Worm (Caenorhabditis elegans) whole organism, L2 larva: Measurements from ENCODE around the gene rnf-121.
A peak's percentile ranks its signal among the peaks of the same experiment; 100 is the strongest.

ENCODE experiments used
- C34F6.9 ChIP-seq: fragments of 150-350 bp; optimal IDR thresholded peaks from 2 replicates; lab custom pipeline; 2014; ENCODE audit warnings: missing biosample characterization, missing genetic modification characterization
- F13H6.1 ChIP-seq: sonication (generic microtip); optimal IDR thresholded peaks from 2 replicates; lab custom pipeline; 2016; ENCODE audit warnings: missing genetic modification characterization, missing compliant biosample characterization
- R02D3.7 ChIP-seq: fragments of 150-350 bp; optimal IDR thresholded peaks from 2 replicates; lab custom pipeline; 2014; ENCODE audit warnings: missing biosample characterization, missing genetic modification characterization
- Y55F3AM.14 ChIP-seq: fragments of 200-800 bp; sonication (Bioruptor generic); optimal IDR thresholded peaks from 2 replicates; lab custom pipeline; 2018; ENCODE audit warnings: mild to moderate bottlenecking, missing genetic modification characterization, missing compliant biosample characterization
- ZK546.5 ChIP-seq: sonication (generic microtip); optimal IDR thresholded peaks from 2 replicates; lab custom pipeline; 2017; ENCODE audit warnings: missing biosample characterization, missing genetic modification characterization
- alr-1 ChIP-seq: fragments of 150-350 bp; optimal IDR thresholded peaks from 2 replicates; lab custom pipeline; 2014; ENCODE audit warnings: missing biosample characterization, missing genetic modification characterization
- aly-2 ChIP-seq: fragments of 150-350 bp; optimal IDR thresholded peaks from 2 replicates; lab custom pipeline; 2014; ENCODE audit warnings: missing biosample characterization, missing genetic modification characterization
- ama-1 ChIP-seq: fragments of 150-350 bp; optimal IDR thresholded peaks from 2 replicates; lab custom pipeline; 2018; ENCODE audit warnings: inconsistent platforms
- blmp-1 ChIP-seq: sonication (generic microtip); optimal IDR thresholded peaks from 2 replicates; lab custom pipeline; 2017; ENCODE audit warnings: missing genetic modification characterization, mild to moderate bottlenecking, missing compliant biosample characterization, antibody characterized with exemption, moderate library complexity; ENCODE audit not compliant: insufficient read depth
- ceh-16 ChIP-seq: fragments of 150-350 bp; optimal IDR thresholded peaks from 2 replicates; lab custom pipeline; 2014; ENCODE audit warnings: missing biosample characterization, missing genetic modification characterization
- ceh-82 ChIP-seq: fragments of 150-350 bp; optimal IDR thresholded peaks from 2 replicates; lab custom pipeline; 2014; ENCODE audit warnings: missing biosample characterization, missing genetic modification characterization
- crh-2 ChIP-seq: sonication (generic microtip); optimal IDR thresholded peaks from 2 replicates; lab custom pipeline; 2017; ENCODE audit warnings: missing biosample characterization, missing genetic modification characterization
- dmd-4 ChIP-seq: sonication (generic microtip); optimal IDR thresholded peaks from 2 replicates; lab custom pipeline; 2017; ENCODE audit warnings: missing biosample characterization, missing genetic modification characterization
- egl-27 ChIP-seq: sonication (generic microtip); optimal IDR thresholded peaks from 3 replicates; lab custom pipeline; 2017; ENCODE audit warnings: missing biosample characterization, missing genetic modification reagents, missing genetic modification characterization
- elt-1 ChIP-seq: fragments of 150-350 bp; optimal IDR thresholded peaks from 2 replicates; lab custom pipeline; 2014; ENCODE audit warnings: missing biosample characterization, missing genetic modification characterization
- elt-3 ChIP-seq: sonication (generic microtip); optimal IDR thresholded peaks from 2 replicates; lab custom pipeline; 2017; ENCODE audit warnings: missing biosample characterization, missing genetic modification characterization
- fos-1 ChIP-seq: fragments of 150-350 bp; optimal IDR thresholded peaks from 2 replicates; lab custom pipeline; 2014; ENCODE audit warnings: missing biosample characterization, missing genetic modification characterization
- gmeb-1 ChIP-seq: fragments of 150-350 bp; optimal IDR thresholded peaks from 2 replicates; lab custom pipeline; 2014; ENCODE audit warnings: missing biosample characterization, missing genetic modification characterization
- lin-11 ChIP-seq: fragments of 150-350 bp; sonication (generic microtip); optimal IDR thresholded peaks from 2 replicates; lab custom pipeline; 2014; ENCODE audit warnings: missing biosample characterization, missing genetic modification characterization, inconsistent platforms, mixed read lengths
- lin-13 ChIP-seq: fragments of 150-350 bp; optimal IDR thresholded peaks from 2 replicates; lab custom pipeline; 2014; ENCODE audit warnings: missing biosample characterization, missing genetic modification reagents, missing genetic modification characterization
- lin-39 ChIP-seq: fragments of 150-350 bp; optimal IDR thresholded peaks from 2 replicates; lab custom pipeline; 2014; ENCODE audit warnings: missing biosample characterization, missing genetic modification reagents, missing genetic modification characterization
- lsy-2 ChIP-seq, 2 experiments: fragments of 150-350 bp in 1 of 2; sonication (generic microtip) in 1 of 2; optimal IDR thresholded peaks; 2 replicates each; lab custom pipeline; 2014 to 2017; ENCODE audit warnings: missing biosample characterization in 2 of 2, missing genetic modification characterization in 2 of 2
- mab-5 ChIP-seq: fragments of 150-350 bp; optimal IDR thresholded peaks from 2 replicates; lab custom pipeline; 2014; ENCODE audit warnings: missing biosample characterization, missing genetic modification characterization
- mbf-1 ChIP-seq: sonication (generic microtip); optimal IDR thresholded peaks from 2 replicates; lab custom pipeline; 2017; ENCODE audit warnings: missing biosample characterization, missing genetic modification characterization
- mdl-1 ChIP-seq, 2 experiments: fragments of 150-350 bp in 1 of 2; sonication (generic microtip) in 1 of 2; optimal IDR thresholded peaks; 2 replicates each; lab custom pipeline; 2017; ENCODE audit warnings: missing biosample characterization in 2 of 2, missing genetic modification characterization in 2 of 2
- nhr-10 ChIP-seq: sonication (generic microtip); optimal IDR thresholded peaks from 2 replicates; lab custom pipeline; 2017; ENCODE audit warnings: missing biosample characterization, missing genetic modification characterization
- nhr-11 ChIP-seq: fragments of 150-350 bp; optimal IDR thresholded peaks from 2 replicates; lab custom pipeline; 2014; ENCODE audit warnings: missing biosample characterization, missing genetic modification characterization
- nhr-12 ChIP-seq: fragments of 150-350 bp; optimal IDR thresholded peaks from 2 replicates; lab custom pipeline; 2014; ENCODE audit warnings: missing biosample characterization, missing genetic modification characterization
- nhr-129 ChIP-seq: fragments of 150-350 bp; optimal IDR thresholded peaks from 2 replicates; lab custom pipeline; 2014; ENCODE audit warnings: missing biosample characterization, missing genetic modification characterization
- nhr-21 ChIP-seq: fragments of 150-350 bp; optimal IDR thresholded peaks from 2 replicates; lab custom pipeline; 2014; ENCODE audit warnings: missing biosample characterization, missing genetic modification characterization
- nhr-23 ChIP-seq: fragments of 150-350 bp; optimal IDR thresholded peaks from 2 replicates; lab custom pipeline; 2014; ENCODE audit warnings: missing biosample characterization, missing genetic modification reagents, missing genetic modification characterization
- nhr-237 ChIP-seq: fragments of 150-350 bp; optimal IDR thresholded peaks from 2 replicates; lab custom pipeline; 2014; ENCODE audit warnings: missing biosample characterization, missing genetic modification characterization
- nhr-25 ChIP-seq: fragments of 150-350 bp; sonication (generic microtip); optimal IDR thresholded peaks from 3 replicates; lab custom pipeline; 2014; ENCODE audit warnings: missing biosample characterization, missing genetic modification characterization
- nhr-6 ChIP-seq: fragments of 150-350 bp; optimal IDR thresholded peaks from 2 replicates; lab custom pipeline; 2014; ENCODE audit warnings: missing biosample characterization, missing genetic modification characterization
- nhr-77 ChIP-seq: fragments of 150-350 bp; optimal IDR thresholded peaks from 2 replicates; lab custom pipeline; 2014; ENCODE audit warnings: missing biosample characterization, missing genetic modification characterization
- peb-1 ChIP-seq: fragments of 150-350 bp; optimal IDR thresholded peaks from 2 replicates; lab custom pipeline; 2014; ENCODE audit warnings: missing biosample characterization, missing genetic modification characterization
- sem-4 ChIP-seq: fragments of 150-350 bp; optimal IDR thresholded peaks from 2 replicates; lab custom pipeline; 2014; ENCODE audit warnings: missing biosample characterization, missing genetic modification reagents, missing genetic modification characterization
- skn-1 ChIP-seq: sonication (generic microtip); optimal IDR thresholded peaks from 2 replicates; lab custom pipeline; 2017; ENCODE audit warnings: missing biosample characterization, missing genetic modification characterization
- sma-3 ChIP-seq: sonication (generic microtip); optimal IDR thresholded peaks from 2 replicates; lab custom pipeline; 2016; ENCODE audit warnings: missing genetic modification reagents, missing genetic modification characterization, missing compliant biosample characterization
- sma-9 ChIP-seq, 2 experiments: fragments of 150-350 bp in 1 of 2; sonication (generic microtip) in 1 of 2; optimal IDR thresholded peaks; 2 replicates each; lab custom pipeline; 2014 to 2016; ENCODE audit warnings: missing genetic modification characterization in 2 of 2, mild to moderate bottlenecking in 1 of 2, missing biosample characterization in 1 of 2, missing compliant biosample characterization in 1 of 2, missing genetic modification reagents in 1 of 2, moderate library complexity in 1 of 2
- snpc-4 ChIP-seq: fragments of 150-350 bp; optimal IDR thresholded peaks from 2 replicates; lab custom pipeline; 2014; ENCODE audit warnings: missing biosample characterization, missing genetic modification characterization
- unc-39 ChIP-seq: fragments of 150-350 bp; optimal IDR thresholded peaks from 2 replicates; lab custom pipeline; 2014; ENCODE audit warnings: missing biosample characterization, missing genetic modification characterization
- unc-55 ChIP-seq: fragments of 150-350 bp; sonication (generic microtip); optimal IDR thresholded peaks from 3 replicates; lab custom pipeline; 2014; ENCODE audit warnings: missing biosample characterization, missing genetic modification reagents, missing genetic modification characterization
- unc-62 ChIP-seq: fragments of 150-350 bp; optimal IDR thresholded peaks from 2 replicates; lab custom pipeline; 2014; ENCODE audit warnings: missing biosample characterization, missing genetic modification reagents, missing genetic modification characterization
- zag-1 ChIP-seq: fragments of 150-350 bp; optimal IDR thresholded peaks from 2 replicates; lab custom pipeline; 2014; ENCODE audit warnings: missing biosample characterization, missing genetic modification characterization
- ztf-1 ChIP-seq: fragments of 200-800 bp; sonication (Bioruptor generic); conservative IDR thresholded peaks from 2 replicates; pipeline ENCODE4 v1.3.6; 2022; ENCODE audit warnings: missing genetic modification characterization, missing compliant biosample characterization
- ztf-11 ChIP-seq: sonication (generic microtip); optimal IDR thresholded peaks from 2 replicates; lab custom pipeline; 2017; ENCODE audit warnings: missing biosample characterization, missing genetic modification characterization
- ztf-4 ChIP-seq: fragments of 150-350 bp; optimal IDR thresholded peaks from 2 replicates; lab custom pipeline; 2014; ENCODE audit warnings: missing biosample characterization, missing genetic modification characterization

Gene rnf-121

DNA sequence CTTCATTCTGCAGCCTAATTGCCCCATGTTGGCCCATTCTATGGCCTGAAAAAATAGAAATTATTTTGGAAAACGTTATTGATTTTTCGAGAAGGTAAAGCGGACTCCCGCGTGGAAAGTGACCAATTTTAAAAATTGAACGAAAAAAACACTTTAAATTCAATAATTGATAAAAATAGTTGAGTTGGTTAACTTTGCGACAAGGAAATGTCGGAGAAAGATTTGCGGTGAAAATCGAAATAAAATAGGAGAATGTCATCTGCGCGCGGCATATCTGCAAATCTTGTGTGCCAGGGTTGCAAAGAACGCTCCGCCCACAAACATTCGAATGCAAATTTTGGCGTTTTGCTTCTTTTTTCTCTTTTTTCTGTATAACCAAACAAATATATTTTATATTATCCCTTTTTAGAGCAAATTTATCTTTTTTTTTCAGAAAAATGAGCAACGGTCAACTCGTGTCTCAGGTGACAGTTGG lies at the start of gene rnf-121, which contains the start of gene C16C10.4:
Gene rnf-121 (minus strand): TSS at position 51 of the 475 bp plus-strand sequence.
Gene C16C10.4 (plus strand): TSS at position 434 of the 475 bp plus-strand sequence.
- no peak for TF ChIP-seq unc-62 (GFP tag; lab: Kevin White, UChicago)
- peak; percentile 72 for TF ChIP-seq unc-55 (GFP tag; lab: Kevin White, UChicago)
- TF ChIP-seq nhr-23 (tag; lab: Kevin White, UChicago): no peak
- no peak for TF ChIP-seq nhr-21 (tag; lab: Kevin White, UChicago)
- no peak for TF ChIP-seq alr-1 (tag; lab: Kevin White, UChicago)
- TF ChIP-seq nhr-77: no peak
- TF ChIP-seq lsy-2 (tag; optimal IDR thresholded peaks at IDR 0.05; lab: Kevin White, UChicago): peak; percentile 58 to 79
- no peak for TF ChIP-seq nhr-10 (tag; lab: Kevin White, UChicago)
- no peak for TF ChIP-seq peb-1
- TF ChIP-seq ztf-11 (tag; lab: Kevin White, UChicago): peak; percentile 16
- no peak for TF ChIP-seq blmp-1 (tag; lab: Kevin White, UChicago)
- TF ChIP-seq nhr-6 (tag; lab: Kevin White, UChicago): no peak
- peak; percentile 76 for TF ChIP-seq C34F6.9 (tag; lab: Kevin White, UChicago)
- no peak for TF ChIP-seq dmd-4 (tag; lab: Kevin White, UChicago)
- TF ChIP-seq mbf-1: no peak
- TF ChIP-seq nhr-25 (tag; lab: Kevin White, UChicago): no peak
- no peak for TF ChIP-seq nhr-12 (tag; lab: Kevin White, UChicago)
- TF ChIP-seq zag-1 (tag; lab: Kevin White, UChicago): no peak
- no peak for TF ChIP-seq ceh-16 (tag; lab: Kevin White, UChicago)
- no peak for TF ChIP-seq ZK546.5 (tag; lab: Kevin White, UChicago)
- TF ChIP-seq Y55F3AM.14 (GFP tag; lab: Kevin White, UChicago): no peak
- TF ChIP-seq sem-4 (tag; lab: Kevin White, UChicago): peak; percentile 45
- TF ChIP-seq ztf-4 (tag; lab: Kevin White, UChicago): peak; percentile 16
- TF ChIP-seq lin-13 (GFP tag; lab: Kevin White, UChicago): peak; percentile 56
- no peak for TF ChIP-seq unc-39 (tag; lab: Kevin White, UChicago)
- TF ChIP-seq ceh-82: no peak
- no peak for TF ChIP-seq mdl-1 (tag; optimal IDR thresholded peaks at IDR 0.05; lab: Kevin White, UChicago)
- no peak for TF ChIP-seq snpc-4 (tag; lab: Kevin White, UChicago)
- no peak for TF ChIP-seq aly-2 (tag; lab: Kevin White, UChicago)
- no peak for TF ChIP-seq elt-3 (tag; lab: Kevin White, UChicago)
- no peak for TF ChIP-seq ama-1 (lab: Kevin White, UChicago)
- peak; percentile 52 for TF ChIP-seq lin-11
- TF ChIP-seq skn-1: peak; percentile 11
- peak; percentile 31 for TF ChIP-seq R02D3.7
- no peak for TF ChIP-seq nhr-11 (tag; lab: Kevin White, UChicago)
- no peak for TF ChIP-seq sma-9 (GFP tag; optimal IDR thresholded peaks at IDR 0.05; lab: Kevin White, UChicago)
- TF ChIP-seq sma-9 (tag; optimal IDR thresholded peaks at IDR 0.05; lab: Kevin White, UChicago): no peak
- no peak for TF ChIP-seq F13H6.1 (tag; lab: Kevin White, UChicago)
- peak; percentile 73 for TF ChIP-seq sma-3 (GFP tag; lab: Kevin White, UChicago)
- TF ChIP-seq crh-2 (tag; lab: Kevin White, UChicago): no peak
- no peak for TF ChIP-seq nhr-237
- peak; percentile 78 for TF ChIP-seq gmeb-1 (tag; lab: Kevin White, UChicago)
- TF ChIP-seq fos-1 (tag; lab: Kevin White, UChicago): peak; percentile 1
- TF ChIP-seq ztf-1 (GFP tag; lab: Robert Waterston, UW): no peak
- no peak for TF ChIP-seq elt-1
- TF ChIP-seq lin-39 (tag; lab: Kevin White, UChicago): no peak
- peak; percentile 73 for TF ChIP-seq nhr-129 (tag; lab: Kevin White, UChicago)
- TF ChIP-seq mab-5 (tag; lab: Kevin White, UChicago): peak; percentile 69
- TF ChIP-seq egl-27 (tag; lab: Kevin White, UChicago): peak; percentile 23
